Worm (Caenorhabditis elegans): ENCODE data around the gene col-93.

- TF ChIP-seq hlh-1 (tag; optimal IDR thresholded peaks at IDR 0.05) (no peak), nhr-76 (tag; optimal IDR thresholded peaks at IDR 0.05) (no peak), snpc-4 (tag; optimal IDR thresholded peaks at IDR 0.05) (no peak), nhr-28 (tag; optimal IDR thresholded peaks at IDR 0.05) (no peak), mep-1 (tag; optimal IDR thresholded peaks at IDR 0.05) (no peak), nhr-12 (tag; optimal IDR thresholded peaks at IDR 0.05) (no peak)
Observed at ce11 chrIII:10945537-10945936, 39.9 kb downstream of the col-93 start.

Data from whole organism, mixed stage, embryonic.